Worm (Caenorhabditis elegans): Measurements from ENCODE around the gene dpy-31.

dpy-31 gene

DNA sequence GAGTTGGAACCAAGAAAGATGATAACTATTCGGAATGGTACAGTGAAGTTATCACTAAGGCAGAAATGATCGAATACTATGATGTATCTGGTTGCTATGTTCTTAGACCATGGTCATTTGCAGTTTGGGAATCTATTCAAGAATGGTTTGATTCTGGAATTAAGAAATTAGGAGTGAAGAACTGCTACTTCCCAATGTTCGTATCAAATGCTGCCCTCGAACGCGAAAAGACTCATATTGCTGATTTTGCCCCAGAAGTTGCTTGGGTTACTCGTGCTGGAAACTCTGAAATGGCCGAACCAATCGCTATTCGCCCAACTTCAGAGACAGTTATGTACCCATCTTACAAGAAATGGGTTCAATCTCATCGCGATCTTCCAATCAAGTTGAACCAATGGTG is 37.4 kb downstream of the dpy-31 start:
- no peak for TF ChIP-seq mml-1 (tag; optimal IDR thresholded peaks at IDR 0.05)
- TF ChIP-seq sea-2 (GFP tag; optimal IDR thresholded peaks at IDR 0.05): no peak
- TF ChIP-seq skn-1 (tag; optimal IDR thresholded peaks at IDR 0.05): no peak
- TF ChIP-seq ztf-4 (tag; optimal IDR thresholded peaks at IDR 0.05): no peak
- no peak for TF ChIP-seq tbx-2 (tag; optimal IDR thresholded peaks at IDR 0.05)
- TF ChIP-seq lsy-12 (tag; optimal IDR thresholded peaks at IDR 0.05): no peak
- no peak for TF ChIP-seq aly-2 (tag; optimal IDR thresholded peaks at IDR 0.05)
- no peak for TF ChIP-seq ceh-16 (tag; optimal IDR thresholded peaks at IDR 0.05)
- TF ChIP-seq elt-3 (tag; optimal IDR thresholded peaks at IDR 0.05): no peak
- TF ChIP-seq nhr-25 (tag; optimal IDR thresholded peaks at IDR 0.05): no peak
- no peak for TF ChIP-seq nhr-43 (tag; optimal IDR thresholded peaks at IDR 0.05; ENCODE audit: poor library complexity, severe bottlenecking)
- no peak for TF ChIP-seq elt-1 (tag; optimal IDR thresholded peaks at IDR 0.05)

DNA sequence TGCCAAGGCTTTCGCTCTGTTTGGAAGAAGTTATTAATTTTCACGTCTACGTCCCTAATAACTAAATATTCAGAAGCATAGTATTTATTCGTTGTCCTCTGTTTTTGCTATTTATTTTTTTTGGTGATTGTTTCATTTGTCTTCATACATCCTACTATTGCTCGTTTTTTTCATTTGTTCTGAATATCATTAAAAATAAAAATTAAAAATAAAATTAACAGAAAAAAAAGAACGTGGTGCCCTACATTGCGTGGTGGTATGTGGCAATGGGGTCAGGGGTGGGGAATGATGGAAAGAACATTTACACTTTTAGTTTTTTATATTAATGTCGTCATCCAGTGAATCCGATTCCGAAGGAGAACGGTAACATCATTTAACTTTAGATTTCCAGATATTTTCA is 39.1 kb downstream of the dpy-31 start, which contains the start of gene ztf-31:
ztf-31 (plus strand) TSS at position 301 of the 400 bp plus-strand sequence.
- TF ChIP-seq R02D3.7 (tag; optimal IDR thresholded peaks at IDR 0.05) (no peak), ztf-4 (tag; optimal IDR thresholded peaks at IDR 0.05) (no peak), ceh-28 (tag; optimal IDR thresholded peaks at IDR 0.05) (no peak), nhr-77 (tag; optimal IDR thresholded peaks at IDR 0.05) (no peak), tbx-2 (tag; optimal IDR thresholded peaks at IDR 0.05) (no peak), nhr-237 (tag; optimal IDR thresholded peaks at IDR 0.05) (no peak), unc-62 (GFP tag; optimal IDR thresholded peaks at IDR 0.05) (no peak), lin-39 (tag; optimal IDR thresholded peaks at IDR 0.05) (no peak), nhr-43 (tag; optimal IDR thresholded peaks at IDR 0.05; ENCODE audit: poor library complexity, severe bottlenecking) (no peak), fos-1 (tag; optimal IDR thresholded peaks at IDR 0.05) (no peak), jun-1 (tag; optimal IDR thresholded peaks at IDR 0.05) (no peak), skn-1 (tag; optimal IDR thresholded peaks at IDR 0.05) (no peak), ZK546.5 (tag; optimal IDR thresholded peaks at IDR 0.05) (no peak)

DNA sequence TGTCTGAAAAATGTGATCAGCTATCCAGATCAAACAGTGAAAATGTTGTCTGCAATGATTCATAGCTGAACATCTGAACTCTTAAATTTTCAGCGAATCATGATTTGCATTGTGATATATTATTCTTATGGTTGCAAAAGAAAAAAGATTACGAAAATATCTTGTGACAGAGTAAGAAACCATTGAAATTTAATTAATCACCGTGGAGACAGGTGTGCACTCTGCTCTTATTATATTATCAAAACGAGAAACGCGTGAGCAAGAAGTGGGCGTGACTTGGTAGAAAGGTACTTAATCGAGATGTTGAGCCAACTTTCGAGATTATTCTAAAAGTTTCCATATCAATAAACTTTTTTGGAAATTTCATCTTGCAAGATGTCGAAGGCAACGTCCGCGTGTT is 41.0 kb downstream of the dpy-31 start, which contains the start of gene osm-10:
osm-10 (plus strand) TSS at position 293 of the 400 bp plus-strand sequence.
- TF ChIP-seq ceh-82 (tag; optimal IDR thresholded peaks at IDR 0.05) (no peak), pha-4 (tag; optimal IDR thresholded peaks at IDR 0.05) (no peak), ztf-11 (tag; optimal IDR thresholded peaks at IDR 0.05) (no peak), ceh-9 (tag; optimal IDR thresholded peaks at IDR 0.05) (no peak), jun-1 (tag; optimal IDR thresholded peaks at IDR 0.05) (no peak), mdl-1 (tag; optimal IDR thresholded peaks at IDR 0.05) (no peak), nfya-1 (tag; optimal IDR thresholded peaks at IDR 0.05; ENCODE audit: insufficient read depth) (no peak), daf-12 (tag; optimal IDR thresholded peaks at IDR 0.05) (no peak), lsy-12 (tag; optimal IDR thresholded peaks at IDR 0.05) (no peak), unc-39 (tag; optimal IDR thresholded peaks at IDR 0.05) (no peak), ceh-16 (tag; optimal IDR thresholded peaks at IDR 0.05) (no peak), sea-2 (GFP tag; optimal IDR thresholded peaks at IDR 0.05) (no peak), eor-1 (tag; optimal IDR thresholded peaks at IDR 0.05) (no peak), R02D3.7 (tag; optimal IDR thresholded peaks at IDR 0.05) (no peak)

DNA sequence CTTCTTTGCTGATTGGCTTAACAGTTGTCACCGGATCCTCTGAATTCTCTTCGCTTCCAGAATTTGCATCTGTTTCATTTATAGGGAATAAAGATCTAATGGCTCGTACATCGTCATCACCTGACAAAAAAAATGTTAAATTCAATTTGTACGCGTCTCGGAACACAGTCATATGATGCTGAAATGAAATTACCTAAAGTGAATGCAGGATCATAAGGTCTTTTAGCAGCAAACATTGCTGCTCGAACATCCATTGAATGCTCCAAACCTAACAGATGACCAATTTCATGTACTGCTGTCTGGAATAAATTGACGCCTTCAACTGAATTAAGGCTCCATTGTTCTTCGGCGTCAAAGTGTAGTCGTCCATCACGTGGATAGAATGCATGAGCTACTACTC is 44.4 kb downstream of the dpy-31 start:
- TF ChIP-seq fkh-10 (GFP tag; optimal IDR thresholded peaks at IDR 0.05) (peak; percentile 81), daf-12 (tag; optimal IDR thresholded peaks at IDR 0.05) (no peak)

DNA sequence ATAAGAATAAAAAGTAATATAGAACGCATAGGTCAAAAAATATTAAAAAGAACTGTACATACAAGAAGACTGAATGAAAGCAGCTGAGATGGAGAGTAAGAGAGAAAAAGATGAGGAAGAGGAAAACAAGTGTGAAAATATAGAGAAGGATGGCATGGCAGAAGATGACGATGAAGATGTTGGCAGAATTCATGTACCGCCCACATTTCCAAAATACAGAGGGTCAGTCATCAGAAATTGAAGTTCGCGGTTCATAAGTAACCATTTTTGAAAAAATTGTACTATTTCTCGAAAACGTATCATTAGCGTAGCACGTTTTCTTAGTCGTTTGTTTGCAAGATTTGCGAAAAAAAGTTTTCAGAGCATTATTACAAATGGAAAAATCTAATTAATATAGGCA is 45.7 kb downstream of the dpy-31 start, which contains the start of gene zmp-6:
zmp-6 (minus strand) TSS at position 101 of the 400 bp plus-strand sequence.
- TF ChIP-seq nhr-23 (tag; optimal IDR thresholded peaks at IDR 0.05): no peak
- no peak for TF ChIP-seq daf-12 (tag; optimal IDR thresholded peaks at IDR 0.05)
- no peak for TF ChIP-seq aly-2 (tag; optimal IDR thresholded peaks at IDR 0.05)
- no peak for TF ChIP-seq pqm-1 (tag; optimal IDR thresholded peaks at IDR 0.05)
- no peak for TF ChIP-seq ceh-82 (tag; optimal IDR thresholded peaks at IDR 0.05)
- TF ChIP-seq nfya-1 (tag; optimal IDR thresholded peaks at IDR 0.05; ENCODE audit: insufficient read depth): no peak
- no peak for TF ChIP-seq egl-5 (tag; optimal IDR thresholded peaks at IDR 0.05)
- TF ChIP-seq nhr-237 (tag; optimal IDR thresholded peaks at IDR 0.05): no peak
- no peak for TF ChIP-seq nhr-11 (tag; optimal IDR thresholded peaks at IDR 0.05)
- TF ChIP-seq ztf-11 (tag; optimal IDR thresholded peaks at IDR 0.05): no peak
- no peak for TF ChIP-seq mml-1 (tag; optimal IDR thresholded peaks at IDR 0.05)
- TF ChIP-seq elt-2 (tag; optimal IDR thresholded peaks at IDR 0.05): no peak
- no peak for TF ChIP-seq fkh-10 (GFP tag; optimal IDR thresholded peaks at IDR 0.05)
- TF ChIP-seq zag-1 (tag; optimal IDR thresholded peaks at IDR 0.05): no peak
- TF ChIP-seq ama-1 (optimal IDR thresholded peaks at IDR 0.05): no peak
- TF ChIP-seq ceh-9 (tag; optimal IDR thresholded peaks at IDR 0.05): no peak
- TF ChIP-seq tbx-2 (tag; optimal IDR thresholded peaks at IDR 0.05): no peak
- no peak for TF ChIP-seq sea-2 (GFP tag; optimal IDR thresholded peaks at IDR 0.05)
- no peak for TF ChIP-seq nhr-77 (tag; optimal IDR thresholded peaks at IDR 0.05)

Measured in whole organism, L3 larva.